Fruit fly (Drosophila melanogaster) whole organism, embryonic: ENCODE results near the gene Kal1.
A peak's percentile ranks its signal among the peaks of the same experiment; 100 is the strongest.

Experiments used
- BEAF-32 ChIP-seq: fragments of 200-800 bp; sonication (Bioruptor generic); optimal IDR thresholded peaks from 3 replicates; lab custom pipeline; 2017; ENCODE audit warnings: missing biosample characterization, missing genetic modification characterization, mild to moderate bottlenecking, moderate library complexity, missing genetic modification reagents
- CG10267 ChIP-seq: fragments of 200-800 bp; sonication (Bioruptor generic); optimal IDR thresholded peaks from 2 replicates; lab custom pipeline; 2018; ENCODE audit warnings: missing biosample characterization, mild to moderate bottlenecking, missing genetic modification characterization, moderate library complexity
- CG13287 ChIP-seq: fragments of 200-800 bp; sonication (Bioruptor generic); IDR thresholded peaks from 2 replicates; pipeline ENCODE4 v1.3.6; 2022; ENCODE audit warnings: missing biosample characterization, missing genetic modification characterization; ENCODE audit not compliant: partially characterized antibody
- CG14710 ChIP-seq: fragments of 200-800 bp; sonication (Bioruptor generic); optimal IDR thresholded peaks from 3 replicates; lab custom pipeline; 2019; ENCODE audit warnings: missing biosample characterization, mild to moderate bottlenecking, missing genetic modification characterization, moderate library complexity
- CG15514 ChIP-seq: fragments of 200-800 bp; sonication (Bioruptor generic); optimal IDR thresholded peaks from 3 replicates; lab custom pipeline; 2017; ENCODE audit warnings: missing biosample characterization, missing genetic modification characterization, mild to moderate bottlenecking, moderate library complexity, missing genetic modification reagents
- CG1603 ChIP-seq: fragments of 200-800 bp; sonication (Bioruptor generic); optimal IDR thresholded peaks from 2 replicates; lab custom pipeline; 2019; ENCODE audit warnings: missing biosample characterization, mild to moderate bottlenecking, missing genetic modification characterization, moderate library complexity
- CG2116 ChIP-seq: fragments of 200-800 bp; sonication (Bioruptor generic); optimal IDR thresholded peaks from 3 replicates; lab custom pipeline; 2018; ENCODE audit warnings: missing biosample characterization, mild to moderate bottlenecking, missing genetic modification characterization
- CG3065 ChIP-seq: fragments of 200-800 bp; sonication (Bioruptor generic); optimal IDR thresholded peaks from 2 replicates; lab custom pipeline; 2016; ENCODE audit warnings: missing biosample characterization, missing genetic modification characterization
- CG31365 ChIP-seq: fragments of 200-800 bp; sonication (Bioruptor generic); optimal IDR thresholded peaks from 2 replicates; lab custom pipeline; 2018; ENCODE audit warnings: missing biosample characterization, mild to moderate bottlenecking, missing genetic modification characterization
- CG32772 ChIP-seq: fragments of 200-800 bp; sonication (Bioruptor generic); IDR thresholded peaks from 2 replicates; pipeline ENCODE4 v1.3.6; 2022; ENCODE audit warnings: missing biosample characterization, missing genetic modification characterization
- CG3995 ChIP-seq: fragments of 200-800 bp; sonication (Bioruptor generic); optimal IDR thresholded peaks from 3 replicates; lab custom pipeline; 2016; ENCODE audit warnings: missing biosample characterization, missing genetic modification characterization
- CG4617 ChIP-seq: fragments of 200-800 bp; sonication (Bioruptor generic); optimal IDR thresholded peaks from 3 replicates; lab custom pipeline; 2016; ENCODE audit warnings: missing biosample characterization, missing genetic modification characterization, borderline replicate concordance
- CG9437 ChIP-seq: fragments of 200-800 bp; sonication (Bioruptor generic); optimal IDR thresholded peaks from 2 replicates; lab custom pipeline; 2018; ENCODE audit warnings: missing biosample characterization, mild to moderate bottlenecking, missing genetic modification characterization
- CG9797 ChIP-seq: fragments of 200-800 bp; sonication (Bioruptor generic); optimal IDR thresholded peaks from 3 replicates; lab custom pipeline; 2018; ENCODE audit warnings: missing biosample characterization, mild to moderate bottlenecking, missing genetic modification characterization
- CG9817 ChIP-seq: fragments of 200-800 bp; sonication (Bioruptor generic); optimal IDR thresholded peaks from 2 replicates; lab custom pipeline; 2018; ENCODE audit warnings: missing biosample characterization, mild to moderate bottlenecking, missing genetic modification characterization, moderate library complexity
- Dll ChIP-seq: fragments of 200-800 bp; sonication (Bioruptor generic); IDR thresholded peaks from 4 replicates; pipeline ENCODE4 v1.3.6; 2022; ENCODE audit warnings: missing biosample characterization, missing genetic modification characterization; ENCODE audit not compliant: partially characterized antibody
- Dp ChIP-seq: fragments of 200-800 bp; sonication (Bioruptor generic); optimal IDR thresholded peaks from 2 replicates; lab custom pipeline; 2018; ENCODE audit warnings: missing biosample characterization, mild to moderate bottlenecking, missing genetic modification characterization, moderate library complexity
- E2f2 ChIP-seq: fragments of 200-800 bp; sonication (Bioruptor generic); IDR thresholded peaks from 2 replicates; pipeline ENCODE4 v1.3.6; 2022; ENCODE audit warnings: missing biosample characterization, missing genetic modification characterization
- ERR ChIP-seq: fragments of 200-800 bp; sonication (Bioruptor generic); optimal IDR thresholded peaks from 2 replicates; lab custom pipeline; 2016; ENCODE audit warnings: missing biosample characterization, missing genetic modification characterization
- Ets97D ChIP-seq: fragments of 200-800 bp; sonication (Bioruptor generic); optimal IDR thresholded peaks from 3 replicates; lab custom pipeline; 2016; ENCODE audit warnings: missing biosample characterization, missing genetic modification characterization
- MBD-R2 ChIP-seq: fragments of 200-800 bp; sonication (Bioruptor generic); IDR thresholded peaks from 2 replicates; pipeline ENCODE4 v1.3.6; 2022; ENCODE audit warnings: missing biosample characterization, missing genetic modification characterization
- MESR4 ChIP-seq: fragments of 200-800 bp; sonication (Bioruptor generic); optimal IDR thresholded peaks from 2 replicates; lab custom pipeline; 2018; ENCODE audit warnings: missing biosample characterization, mild to moderate bottlenecking, missing genetic modification characterization, moderate library complexity
- Meics ChIP-seq: fragments of 200-800 bp; sonication (Bioruptor generic); optimal IDR thresholded peaks from 2 replicates; lab custom pipeline; 2017; ENCODE audit warnings: missing biosample characterization, mild to moderate bottlenecking, missing genetic modification characterization
- NC2α ChIP-seq: fragments of 200-800 bp; sonication (Bioruptor generic); optimal IDR thresholded peaks from 2 replicates; lab custom pipeline; 2016; ENCODE audit warnings: missing biosample characterization, missing genetic modification characterization
- Nf-YC ChIP-seq: fragments of 200-800 bp; optimal IDR thresholded peaks from 3 replicates; lab custom pipeline; 2019; ENCODE audit warnings: missing biosample characterization, mild to moderate bottlenecking, missing genetic modification characterization, moderate library complexity
- Poxn ChIP-seq: fragments of 200-800 bp; sonication (Bioruptor generic); IDR thresholded peaks from 2 replicates; pipeline ENCODE4 v1.3.6; 2022; ENCODE audit warnings: missing biosample characterization, missing genetic modification characterization
- Scr ChIP-seq: fragments of 200-800 bp; sonication (Bioruptor generic); IDR thresholded peaks from 2 replicates; pipeline ENCODE4 v1.3.6; 2022; ENCODE audit warnings: missing biosample characterization, missing genetic modification characterization; ENCODE audit not compliant: partially characterized antibody
- Sin3A ChIP-seq: fragments of >200 bp; optimal IDR thresholded peaks from 2 replicates; lab custom pipeline; 2018
- Sry-δ ChIP-seq: fragments of 200-800 bp; sonication (Bioruptor generic); optimal IDR thresholded peaks from 2 replicates; lab custom pipeline; 2016; ENCODE audit warnings: missing biosample characterization, missing genetic modification characterization
- YL-1 ChIP-seq: fragments of 200-800 bp; sonication (Bioruptor generic); optimal IDR thresholded peaks from 3 replicates; lab custom pipeline; 2017; ENCODE audit warnings: missing biosample characterization, mild to moderate bottlenecking, missing genetic modification characterization
- amos ChIP-seq: fragments of 200-800 bp; sonication (Bioruptor generic); IDR thresholded peaks from 2 replicates; pipeline ENCODE4 v1.3.6; 2022; ENCODE audit warnings: missing biosample characterization, missing genetic modification characterization; ENCODE audit not compliant: partially characterized antibody
- bigmax ChIP-seq: fragments of 200-800 bp; sonication (Bioruptor generic); optimal IDR thresholded peaks from 2 replicates; lab custom pipeline; 2018; ENCODE audit warnings: missing biosample characterization, mild to moderate bottlenecking, missing genetic modification characterization
- crol ChIP-seq: fragments of 200-800 bp; sonication (Bioruptor generic); IDR thresholded peaks from 2 replicates; pipeline ENCODE4 v1.3.6; 2022; ENCODE audit warnings: missing biosample characterization, missing genetic modification characterization
- crp ChIP-seq, 2 experiments: fragments of 200-800 bp; sonication (Bioruptor generic); optimal IDR thresholded peaks; 2 replicates in 1 of 2; 3 replicates in 1 of 2; lab custom pipeline; 2017; ENCODE audit warnings: missing biosample characterization in 2 of 2, missing genetic modification characterization in 2 of 2, mild to moderate bottlenecking in 1 of 2, moderate library complexity in 1 of 2
- disco-r ChIP-seq: fragments of 200-800 bp; sonication (Bioruptor generic); optimal IDR thresholded peaks from 2 replicates; lab custom pipeline; 2016; ENCODE audit warnings: missing biosample characterization, missing genetic modification characterization
- ewg ChIP-seq: fragments of 200-800 bp; sonication (Bioruptor generic); optimal IDR thresholded peaks from 3 replicates; lab custom pipeline; 2017; ENCODE audit warnings: mild to moderate bottlenecking, missing biosample characterization, missing genetic modification reagents, missing genetic modification characterization
- exex ChIP-seq: fragments of 200-800 bp; sonication (Bioruptor generic); optimal IDR thresholded peaks from 4 replicates; lab custom pipeline; 2018; ENCODE audit warnings: missing biosample characterization, mild to moderate bottlenecking, missing genetic modification characterization, moderate library complexity
- gfzf ChIP-seq: fragments of 200-800 bp; sonication (Bioruptor generic); optimal IDR thresholded peaks from 2 replicates; lab custom pipeline; 2016; ENCODE audit warnings: missing biosample characterization, mild to moderate bottlenecking, missing genetic modification characterization, moderate library complexity
- nmo ChIP-seq: fragments of 200-800 bp; sonication (Bioruptor generic); optimal IDR thresholded peaks from 2 replicates; lab custom pipeline; 2018; ENCODE audit warnings: missing biosample characterization, mild to moderate bottlenecking, missing genetic modification characterization, moderate library complexity
- phol ChIP-seq: fragments of 200-800 bp; sonication (Bioruptor generic); optimal IDR thresholded peaks from 3 replicates; lab custom pipeline; 2018; ENCODE audit warnings: missing biosample characterization, mild to moderate bottlenecking, missing genetic modification characterization, moderate library complexity
- pzg ChIP-seq: fragments of 200-800 bp; sonication (Bioruptor generic); optimal IDR thresholded peaks from 3 replicates; lab custom pipeline; 2018; ENCODE audit warnings: missing biosample characterization, mild to moderate bottlenecking, missing genetic modification characterization, moderate library complexity
- row ChIP-seq: fragments of 200-800 bp; sonication (Bioruptor generic); IDR thresholded peaks from 3 replicates; pipeline ENCODE4 v1.3.6; 2022; ENCODE audit warnings: missing biosample characterization, missing genetic modification characterization
- sd ChIP-seq: fragments of 200-800 bp; sonication (Bioruptor generic); optimal IDR thresholded peaks from 3 replicates; lab custom pipeline; 2018; ENCODE audit warnings: missing biosample characterization, mild to moderate bottlenecking, missing genetic modification characterization, moderate library complexity
- stwl ChIP-seq: fragments of 200-800 bp; sonication (Bioruptor generic); optimal IDR thresholded peaks from 3 replicates; lab custom pipeline; 2018; ENCODE audit warnings: missing biosample characterization, mild to moderate bottlenecking, missing genetic modification characterization, moderate library complexity
- tna ChIP-seq: fragments of 200-800 bp; sonication (Bioruptor generic); IDR thresholded peaks from 2 replicates; pipeline ENCODE4 v1.3.6; 2022; ENCODE audit warnings: missing biosample characterization, missing genetic modification characterization; ENCODE audit not compliant: partially characterized antibody
- trem ChIP-seq: fragments of 200-800 bp; optimal IDR thresholded peaks from 3 replicates; lab custom pipeline; 2019; ENCODE audit warnings: missing biosample characterization, mild to moderate bottlenecking, missing genetic modification characterization, moderate library complexity
- twi ChIP-seq: fragments of 200-800 bp; optimal IDR thresholded peaks from 2 replicates; lab custom pipeline; 2019; ENCODE audit warnings: missing biosample characterization, mild to moderate bottlenecking, missing genetic modification characterization, moderate library complexity
- unc-4 ChIP-seq: fragments of 200-800 bp; sonication (Bioruptor generic); IDR thresholded peaks from 2 replicates; pipeline ENCODE4 v1.3.6; 2022; ENCODE audit warnings: missing biosample characterization, missing genetic modification characterization; ENCODE audit not compliant: partially characterized antibody
- wek ChIP-seq: fragments of 200-800 bp; sonication (Bioruptor generic); optimal IDR thresholded peaks from 3 replicates; lab custom pipeline; 2018; ENCODE audit warnings: missing biosample characterization, mild to moderate bottlenecking, missing genetic modification characterization, moderate library complexity

Kal1 gene

dm6 chr3R:24186188-24186587, 45.0 kb downstream of the Kal1 start, which contains the start of gene mora:
mora (plus strand) TSS chr3R:24186359.
- no peak for TF ChIP-seq ewg (GFP tag; lab: Kevin White, UChicago)
- TF ChIP-seq NC2α (GFP tag; lab: Kevin White, UChicago) = no peak
- no peak for TF ChIP-seq Meics
- peak; percentile 26 for TF ChIP-seq trem (tag; lab: Kevin White, UChicago)
- TF ChIP-seq CG3995 (GFP tag; lab: Kevin White, UChicago) = peak; percentile 38
- peak; percentile 72 for TF ChIP-seq YL-1 (GFP tag; lab: Kevin White, UChicago)
- TF ChIP-seq Poxn (GFP tag; lab: Robert Waterston, UW) = no peak
- peak; percentile 69 for TF ChIP-seq CG4617 (GFP tag; lab: Kevin White, UChicago)
- TF ChIP-seq exex = no peak
- peak in 1 of 2 experiments; percentile 69 for TF ChIP-seq crp (GFP tag; optimal IDR thresholded peaks at IDR 0.05; lab: Kevin White, UChicago)
- no peak for TF ChIP-seq nmo
- TF ChIP-seq CG9437 (GFP tag; lab: Kevin White, UChicago) = peak; percentile 22
- TF ChIP-seq CG32772 (GFP tag; lab: Robert Waterston, UW) = no peak
- peak; percentile 80 for TF ChIP-seq twi (tag; lab: Kevin White, UChicago)
- no peak for TF ChIP-seq ERR (GFP tag; lab: Kevin White, UChicago)
- peak; percentile 48 for TF ChIP-seq sd
- TF ChIP-seq CG9797 = peak; percentile 86
- TF ChIP-seq MESR4 (GFP tag; lab: Kevin White, UChicago) = peak; percentile 78
- peak; percentile 11 for TF ChIP-seq wek
- TF ChIP-seq pzg (GFP tag; lab: Kevin White, UChicago) = peak; percentile 65
- peak; percentile 88 for TF ChIP-seq gfzf (GFP tag; lab: Kevin White, UChicago)
- peak; percentile 39 for TF ChIP-seq stwl
- TF ChIP-seq MBD-R2 (GFP tag; lab: Robert Waterston, UW) = peak; percentile 36; the same call in 1 of the 2 replicates
- no peak for TF ChIP-seq CG31365 (tag; lab: Kevin White, UChicago)
- no peak for TF ChIP-seq Nf-YC (tag; lab: Kevin White, UChicago)
- peak; percentile 40 for TF ChIP-seq CG14710
- TF ChIP-seq BEAF-32 (GFP tag; lab: Kevin White, UChicago) = peak; percentile 47
- peak; percentile 13; the same call in 1 of the 2 replicates for TF ChIP-seq amos (GFP tag; lab: Robert Waterston, UW)
- TF ChIP-seq row (GFP tag; lab: Robert Waterston, UW) = peak; percentile 11; the same call in 1 of the 3 replicates
- peak; percentile 40 for TF ChIP-seq Sin3A
- TF ChIP-seq CG13287 = peak; percentile 49
- TF ChIP-seq Sry-δ (GFP tag; lab: Kevin White, UChicago) = peak; percentile 12
- no peak for TF ChIP-seq CG3065 (GFP tag; lab: Kevin White, UChicago)
- 0 out of 2 replicates have a peak, but pooled peaks have one; percentile 32 for TF ChIP-seq crol (GFP tag; lab: Robert Waterston, UW)
- peak; percentile 17 for TF ChIP-seq Ets97D
- TF ChIP-seq CG10267 = peak; percentile 22
- peak; percentile 16; the same call in 1 of the 2 replicates for TF ChIP-seq unc-4
- TF ChIP-seq phol (tag; lab: Kevin White, UChicago) = peak; percentile 15
- no peak for TF ChIP-seq CG9817 (tag; lab: Kevin White, UChicago)
- peak; percentile 59 for TF ChIP-seq CG1603 (tag; lab: Kevin White, UChicago)
- peak; percentile 13 for TF ChIP-seq bigmax (GFP tag; lab: Kevin White, UChicago)
- TF ChIP-seq tna = no peak
- TF ChIP-seq Dll (GFP tag; lab: Robert Waterston, UW) = 0 out of 4 replicates have a peak, but pooled peaks have one; percentile 29
- TF ChIP-seq disco-r (GFP tag; lab: Kevin White, UChicago) = no peak
- TF ChIP-seq E2f2 (GFP tag; lab: Robert Waterston, UW) = peak; percentile 95
- peak; percentile 50 for TF ChIP-seq CG2116
- TF ChIP-seq CG15514 (GFP tag; lab: Kevin White, UChicago) = peak; percentile 6
- peak; percentile 93 for TF ChIP-seq Dp (GFP tag; lab: Kevin White, UChicago)
- TF ChIP-seq Scr = 0 out of 2 replicates have a peak, but pooled peaks have one; percentile 28
